Worm (Caenorhabditis elegans): Measurements from ENCODE around the gene cest-8.

cest-8 gene

ce11 chrX:12173989-12174388 lies 45.5 kb upstream of the cest-8 start:
- TF ChIP-seq lin-32 (GFP tag; optimal IDR thresholded peaks at IDR 0.05) (no peak), flh-1 (GFP tag; optimal IDR thresholded peaks at IDR 0.05) (no peak), ceh-83 (GFP tag; optimal IDR thresholded peaks at IDR 0.05) (no peak), nhr-2 (tag; optimal IDR thresholded peaks at IDR 0.05) (no peak), bed-3 (GFP tag; optimal IDR thresholded peaks at IDR 0.05) (no peak), sptf-1 (tag; optimal IDR thresholded peaks at IDR 0.05) (no peak), unc-120 (tag; optimal IDR thresholded peaks at IDR 0.05; ENCODE audit: poor library complexity, severe bottlenecking) (no peak), nhr-28 (tag; optimal IDR thresholded peaks at IDR 0.05) (no peak), ceh-39 (tag; optimal IDR thresholded peaks at IDR 0.05) (no peak), nhr-76 (tag; optimal IDR thresholded peaks at IDR 0.05) (no peak), mab-5 (tag; optimal IDR thresholded peaks at IDR 0.05) (no peak)

- TF ChIP-seq tbx-8 (GFP tag; optimal IDR thresholded peaks at IDR 0.05) (no peak), pha-4 (tag; optimal IDR thresholded peaks at IDR 0.05) (peak; percentile 23)
Observed at ce11 chrX:12174686-12175404, 44.6 kb upstream of the cest-8 start.

ce11 chrX:12175667-12176278 lies 43.7 kb upstream of the cest-8 start:
- TF ChIP-seq ces-1 (GFP tag; optimal IDR thresholded peaks at IDR 0.05) (no peak), nhr-237 (tag; optimal IDR thresholded peaks at IDR 0.05) (no peak), nhr-2 (tag; optimal IDR thresholded peaks at IDR 0.05) (no peak), bed-3 (GFP tag; optimal IDR thresholded peaks at IDR 0.05) (no peak), nhr-28 (tag; optimal IDR thresholded peaks at IDR 0.05) (no peak), blmp-1 (tag; optimal IDR thresholded peaks at IDR 0.05) (no peak), unc-120 (tag; optimal IDR thresholded peaks at IDR 0.05; ENCODE audit: poor library complexity, severe bottlenecking) (peak; percentile 70), hlh-1 (tag; optimal IDR thresholded peaks at IDR 0.05) (peak; percentile 20), nhr-12 (tag; optimal IDR thresholded peaks at IDR 0.05) (no peak), pha-4 (tag; optimal IDR thresholded peaks at IDR 0.05) (peak; percentile 40), lin-32 (GFP tag; optimal IDR thresholded peaks at IDR 0.05) (no peak), M03D4.4 (tag; optimal IDR thresholded peaks at IDR 0.05) (no peak), lin-13 (tag; optimal IDR thresholded peaks at IDR 0.05) (no peak)

ce11 chrX:12176394-12176793 lies 43.1 kb upstream of the cest-8 start:
- TF ChIP-seq zip-8 (tag; optimal IDR thresholded peaks at IDR 0.05): no peak
- no peak for TF ChIP-seq mep-1 (tag; optimal IDR thresholded peaks at IDR 0.05)
- TF ChIP-seq ces-1 (GFP tag; optimal IDR thresholded peaks at IDR 0.05): no peak
- TF ChIP-seq unc-120 (tag; optimal IDR thresholded peaks at IDR 0.05; ENCODE audit: poor library complexity, severe bottlenecking): no peak
- TF ChIP-seq flh-1 (GFP tag; optimal IDR thresholded peaks at IDR 0.05): no peak
- no peak for TF ChIP-seq ceh-83 (GFP tag; optimal IDR thresholded peaks at IDR 0.05)
- TF ChIP-seq unc-62 (GFP tag; optimal IDR thresholded peaks at IDR 0.05): peak; percentile 42
- TF ChIP-seq elt-3 (tag; optimal IDR thresholded peaks at IDR 0.05): peak; percentile 9
- no peak for TF ChIP-seq nhr-76 (tag; optimal IDR thresholded peaks at IDR 0.05)
- peak; percentile 31 for TF ChIP-seq ham-2 (GFP tag; optimal IDR thresholded peaks at IDR 0.05)

- TF ChIP-seq unc-62 (GFP tag; optimal IDR thresholded peaks at IDR 0.05) (no peak), mls-2 (tag; optimal IDR thresholded peaks at IDR 0.05) (peak; percentile 2), lin-32 (GFP tag; optimal IDR thresholded peaks at IDR 0.05) (no peak), M03D4.4 (tag; optimal IDR thresholded peaks at IDR 0.05) (no peak), nhr-2 (tag; optimal IDR thresholded peaks at IDR 0.05) (no peak), cnd-1 (tag; optimal IDR thresholded peaks at IDR 0.05) (no peak), zip-8 (tag; optimal IDR thresholded peaks at IDR 0.05) (no peak)
Observed at ce11 chrX:12176873-12177293, 42.6 kb upstream of the cest-8 start.

- TF ChIP-seq nhr-2 (tag; optimal IDR thresholded peaks at IDR 0.05) (no peak), drap-1 (GFP tag; optimal IDR thresholded peaks at IDR 0.05) (no peak), mep-1 (tag; optimal IDR thresholded peaks at IDR 0.05) (no peak), blmp-1 (tag; optimal IDR thresholded peaks at IDR 0.05) (no peak), sem-2 (GFP tag; optimal IDR thresholded peaks at IDR 0.05) (no peak), ceh-39 (tag; optimal IDR thresholded peaks at IDR 0.05) (no peak), elt-3 (tag; optimal IDR thresholded peaks at IDR 0.05) (no peak), M03D4.4 (tag; optimal IDR thresholded peaks at IDR 0.05) (no peak), hlh-1 (tag; optimal IDR thresholded peaks at IDR 0.05) (no peak), nhr-76 (tag; optimal IDR thresholded peaks at IDR 0.05) (no peak), mab-5 (tag; optimal IDR thresholded peaks at IDR 0.05) (no peak), lin-32 (GFP tag; optimal IDR thresholded peaks at IDR 0.05) (no peak)
Observed at ce11 chrX:12177521-12177920, 41.9 kb upstream of the cest-8 start.
